Worm (Caenorhabditis elegans) whole organism, L4/young adult: ENCODE results near the gene EGAP1.5.

Source experiments
- W03F9.2 ChIP-seq: fragments of 150-350 bp; optimal IDR thresholded peaks from 2 replicates; lab custom pipeline; 2014; ENCODE audit warnings: missing biosample characterization, missing genetic modification characterization
- dao-5 ChIP-seq: sonication (generic microtip); optimal IDR thresholded peaks from 2 replicates; lab custom pipeline; 2016; ENCODE audit warnings: missing genotype, missing genetic modification characterization, moderate library complexity, missing compliant biosample characterization
- him-1 ChIP-seq: sonication (generic microtip); optimal IDR thresholded peaks from 2 replicates; lab custom pipeline; 2016; ENCODE audit warnings: missing genotype, missing genetic modification reagents, missing genetic modification characterization, missing compliant biosample characterization

- TF ChIP-seq him-1 (tag; lab: Kevin White, UChicago) (no peak), W03F9.2 (tag; lab: Kevin White, UChicago) (no peak), dao-5 (tag; lab: Kevin White, UChicago) (no peak)
Measured at ce11 chrIII:5900709-5901108, 30.8 kb upstream of the EGAP1.5 start.
